Fruit fly (Drosophila melanogaster): ENCODE data around the gene wake.

The wake gene

DNA sequence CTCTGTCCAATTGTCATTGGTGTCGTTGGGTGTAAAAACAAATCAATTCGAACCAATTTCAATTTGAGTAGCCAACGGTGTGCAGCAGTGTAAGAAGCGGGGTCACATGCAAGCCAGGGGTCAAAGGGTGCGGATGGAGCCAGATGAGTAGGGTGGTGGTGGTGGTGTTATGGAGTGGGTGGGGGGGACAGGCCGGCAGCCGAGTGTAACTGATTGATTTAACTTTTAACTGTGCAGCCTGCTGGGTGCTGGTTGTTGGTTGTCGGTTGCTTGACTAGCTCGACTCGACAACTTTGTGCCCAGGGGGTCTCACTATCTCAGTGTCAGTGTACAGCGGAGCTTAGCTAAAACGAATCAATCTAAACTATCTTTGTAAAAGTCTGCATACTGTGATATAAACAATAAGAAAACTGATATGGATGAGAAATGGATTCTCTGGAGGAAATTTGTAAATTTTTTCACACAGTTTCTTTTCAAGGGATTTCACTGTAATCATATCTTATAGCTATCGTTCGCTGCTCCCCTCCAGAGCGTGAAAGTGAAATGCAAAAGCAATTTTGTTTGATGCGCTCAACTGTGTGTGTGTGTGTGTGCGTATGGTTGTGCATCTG is 42.2 kb upstream of the wake start:
- TF ChIP-seq fd96Ca (GFP tag; IDR thresholded peaks at IDR 0.05) = peak; percentile 79
- no peak for TF ChIP-seq CG13204 (GFP tag; optimal IDR thresholded peaks at IDR 0.05)
- TF ChIP-seq Ets98B (GFP tag; IDR thresholded peaks at IDR 0.05) = peak; percentile 92
- TF ChIP-seq gl (tag; optimal IDR thresholded peaks at IDR 0.05) = peak; percentile 2
- TF ChIP-seq CG34367 (tag; optimal IDR thresholded peaks at IDR 0.05) = no peak
- TF ChIP-seq rn (GFP tag; IDR thresholded peaks at IDR 0.05) = peak; percentile 55; the same call in 1 of the 2 replicates
- TF ChIP-seq CG12605 (GFP tag; IDR thresholded peaks at IDR 0.05) = peak; percentile 86
- no peak for TF ChIP-seq CG17806 (tag; optimal IDR thresholded peaks at IDR 0.05)
- TF ChIP-seq CG32121 (GFP tag; IDR thresholded peaks at IDR 0.05) = peak; percentile 88
- peak; percentile 51 for TF ChIP-seq CG10348 (GFP tag; IDR thresholded peaks at IDR 0.05)
- TF ChIP-seq CG4496 (GFP tag; IDR thresholded peaks at IDR 0.05) = peak; percentile 91

- no peak for TF ChIP-seq CG32121 (GFP tag; IDR thresholded peaks at IDR 0.05)
- TF ChIP-seq CG9948 (tag; optimal IDR thresholded peaks at IDR 0.05) = no peak
- no peak for TF ChIP-seq rn (GFP tag; IDR thresholded peaks at IDR 0.05)
- no peak for TF ChIP-seq CG17806 (tag; optimal IDR thresholded peaks at IDR 0.05)
- TF ChIP-seq CG12605 (GFP tag; IDR thresholded peaks at IDR 0.05) = no peak
- no peak for TF ChIP-seq CG8159 (tag; optimal IDR thresholded peaks at IDR 0.05)
- TF ChIP-seq CG8301 (tag; optimal IDR thresholded peaks at IDR 0.05) = no peak
- TF ChIP-seq CG4496 (GFP tag; IDR thresholded peaks at IDR 0.05) = no peak
- TF ChIP-seq CG34367 (tag; optimal IDR thresholded peaks at IDR 0.05) = no peak
- no peak for TF ChIP-seq Pif1B (GFP tag; optimal IDR thresholded peaks at IDR 0.05)
- TF ChIP-seq gl (tag; optimal IDR thresholded peaks at IDR 0.05) = no peak
- TF ChIP-seq Pif1A (GFP tag; optimal IDR thresholded peaks at IDR 0.05) = no peak
- TF ChIP-seq Snoo (tag; optimal IDR thresholded peaks at IDR 0.05) = no peak
- no peak for TF ChIP-seq CG15710 (tag; optimal IDR thresholded peaks at IDR 0.05)
- no peak for TF ChIP-seq CG10348 (GFP tag; IDR thresholded peaks at IDR 0.05)
- no peak for TF ChIP-seq fd96Ca (GFP tag; IDR thresholded peaks at IDR 0.05)
- no peak for TF ChIP-seq Ets98B (GFP tag; IDR thresholded peaks at IDR 0.05)
- TF ChIP-seq EcR (GFP tag; optimal IDR thresholded peaks at IDR 0.05) = no peak
- TF ChIP-seq CG14655 (GFP tag; optimal IDR thresholded peaks at IDR 0.05) = no peak
- TF ChIP-seq CG13204 (GFP tag; optimal IDR thresholded peaks at IDR 0.05) = no peak
These were observed 40.8 kb upstream of the wake start for dm6 chr3R:22598759-22599158.

dm6 chr3R:22602783-22603182 is 36.8 kb upstream of the wake start:
- TF ChIP-seq CG34367 (tag; optimal IDR thresholded peaks at IDR 0.05) (no peak), CG9948 (tag; optimal IDR thresholded peaks at IDR 0.05) (no peak), D1 (tag; optimal IDR thresholded peaks at IDR 0.05) (no peak), CG14655 (GFP tag; optimal IDR thresholded peaks at IDR 0.05) (no peak), CG15710 (tag; optimal IDR thresholded peaks at IDR 0.05) (no peak), Ets98B (GFP tag; IDR thresholded peaks at IDR 0.05) (no peak)

dm6 chr3R:22609185-22609584 is 30.4 kb upstream of the wake start, which contains the start of gene CG13843:
Gene CG13843, plus strand, starts transcription at chr3R:22609485.
- TF ChIP-seq Ets98B (GFP tag; IDR thresholded peaks at IDR 0.05) = no peak
- TF ChIP-seq CG8301 (tag; optimal IDR thresholded peaks at IDR 0.05) = no peak
- TF ChIP-seq CG17806 (tag; optimal IDR thresholded peaks at IDR 0.05) = no peak
- no peak for TF ChIP-seq gl (tag; optimal IDR thresholded peaks at IDR 0.05)
- TF ChIP-seq CG8159 (tag; optimal IDR thresholded peaks at IDR 0.05) = no peak
- no peak for TF ChIP-seq fd96Ca (GFP tag; IDR thresholded peaks at IDR 0.05)
- TF ChIP-seq CG12605 (GFP tag; IDR thresholded peaks at IDR 0.05) = no peak
- no peak for TF ChIP-seq Snoo (tag; optimal IDR thresholded peaks at IDR 0.05)
- TF ChIP-seq CG14655 (GFP tag; optimal IDR thresholded peaks at IDR 0.05) = no peak
- no peak for TF ChIP-seq CG9948 (tag; optimal IDR thresholded peaks at IDR 0.05)
- no peak for TF ChIP-seq rn (GFP tag; IDR thresholded peaks at IDR 0.05)
- no peak for TF ChIP-seq Pif1A (GFP tag; optimal IDR thresholded peaks at IDR 0.05)
- TF ChIP-seq D1 (tag; optimal IDR thresholded peaks at IDR 0.05) = no peak
- TF ChIP-seq CG32121 (GFP tag; IDR thresholded peaks at IDR 0.05) = no peak
- no peak for TF ChIP-seq CG10348 (GFP tag; IDR thresholded peaks at IDR 0.05)
- no peak for TF ChIP-seq Pif1B (GFP tag; optimal IDR thresholded peaks at IDR 0.05)
- TF ChIP-seq CG13204 (GFP tag; optimal IDR thresholded peaks at IDR 0.05) = no peak

- no peak for TF ChIP-seq CG15710 (tag; optimal IDR thresholded peaks at IDR 0.05)
- TF ChIP-seq EcR (GFP tag; optimal IDR thresholded peaks at IDR 0.05) = no peak
- no peak for TF ChIP-seq CG32121 (GFP tag; IDR thresholded peaks at IDR 0.05)
- TF ChIP-seq CG12605 (GFP tag; IDR thresholded peaks at IDR 0.05) = no peak
- no peak for TF ChIP-seq CG17806 (tag; optimal IDR thresholded peaks at IDR 0.05)
- no peak for TF ChIP-seq Snoo (tag; optimal IDR thresholded peaks at IDR 0.05)
- TF ChIP-seq CG10348 (GFP tag; IDR thresholded peaks at IDR 0.05) = no peak
- no peak for TF ChIP-seq D1 (tag; optimal IDR thresholded peaks at IDR 0.05)
- TF ChIP-seq rn (GFP tag; IDR thresholded peaks at IDR 0.05) = no peak
- TF ChIP-seq Pif1A (GFP tag; optimal IDR thresholded peaks at IDR 0.05) = no peak
- TF ChIP-seq gl (tag; optimal IDR thresholded peaks at IDR 0.05) = no peak
- no peak for TF ChIP-seq Pif1B (GFP tag; optimal IDR thresholded peaks at IDR 0.05)
- no peak for TF ChIP-seq CG14655 (GFP tag; optimal IDR thresholded peaks at IDR 0.05)
- no peak for TF ChIP-seq CG9948 (tag; optimal IDR thresholded peaks at IDR 0.05)
- TF ChIP-seq fd96Ca (GFP tag; IDR thresholded peaks at IDR 0.05) = no peak
- no peak for TF ChIP-seq CG4496 (GFP tag; IDR thresholded peaks at IDR 0.05)
- TF ChIP-seq CG8159 (tag; optimal IDR thresholded peaks at IDR 0.05) = no peak
- no peak for TF ChIP-seq CG34367 (tag; optimal IDR thresholded peaks at IDR 0.05)
- no peak for TF ChIP-seq CG13204 (GFP tag; optimal IDR thresholded peaks at IDR 0.05)
These were observed 26.2 kb upstream of the wake start, which contains the start of the genes CG31156 and mRRF2 for dm6 chr3R:22613448-22613847. Gene CG31156, minus strand, starts transcription at chr3R:22613656. Gene mRRF2, plus strand, starts transcription at chr3R:22613686.

DNA sequence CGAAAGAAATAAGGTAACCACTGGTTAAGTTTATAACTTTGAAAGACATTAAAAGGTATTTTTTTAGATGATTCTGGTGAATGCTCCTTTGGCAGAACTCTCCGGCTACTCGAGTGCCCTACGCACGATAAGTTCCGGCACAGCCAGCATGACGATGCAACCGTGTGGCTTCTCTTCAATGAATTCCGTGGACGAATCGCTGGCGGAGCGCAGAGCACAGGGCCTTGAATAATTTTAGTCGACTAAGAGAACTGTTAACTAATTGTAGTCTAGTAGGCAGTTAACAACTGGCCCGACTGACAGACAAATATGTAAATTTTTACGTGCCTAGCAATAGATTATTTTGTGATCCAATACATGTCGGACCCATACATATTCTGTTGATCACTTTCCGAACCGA is 23.4 kb upstream of the wake start, which contains the start of gene CG31161:
TSS of gene CG31161 (plus strand) at position 301 of the 400 bp plus-strand sequence.
- TF ChIP-seq CG4496 (GFP tag; IDR thresholded peaks at IDR 0.05) (no peak), CG32121 (GFP tag; IDR thresholded peaks at IDR 0.05) (no peak), CG14655 (GFP tag; optimal IDR thresholded peaks at IDR 0.05) (no peak), fd96Ca (GFP tag; IDR thresholded peaks at IDR 0.05) (no peak), Ets98B (GFP tag; IDR thresholded peaks at IDR 0.05) (no peak), CG17806 (tag; optimal IDR thresholded peaks at IDR 0.05) (no peak), gl (tag; optimal IDR thresholded peaks at IDR 0.05) (no peak), CG9948 (tag; optimal IDR thresholded peaks at IDR 0.05) (no peak), Snoo (tag; optimal IDR thresholded peaks at IDR 0.05) (no peak), CG12605 (GFP tag; IDR thresholded peaks at IDR 0.05) (no peak), D1 (tag; optimal IDR thresholded peaks at IDR 0.05) (no peak), CG13204 (GFP tag; optimal IDR thresholded peaks at IDR 0.05) (no peak), CG34367 (tag; optimal IDR thresholded peaks at IDR 0.05) (no peak), CG15710 (tag; optimal IDR thresholded peaks at IDR 0.05) (no peak), rn (GFP tag; IDR thresholded peaks at IDR 0.05) (no peak), CG8159 (tag; optimal IDR thresholded peaks at IDR 0.05) (no peak), CG10348 (GFP tag; IDR thresholded peaks at IDR 0.05) (no peak), Pif1A (GFP tag; optimal IDR thresholded peaks at IDR 0.05) (no peak)
